Fruit fly (Drosophila melanogaster): Measurements from ENCODE around the gene ss.

- TF ChIP-seq ey (GFP tag; optimal IDR thresholded peaks at IDR 0.05) (no peak), psq (GFP tag; optimal IDR thresholded peaks at IDR 0.05) (no peak), usp (GFP tag; optimal IDR thresholded peaks at IDR 0.05) (no peak), foxo (GFP tag; optimal IDR thresholded peaks at IDR 0.05) (no peak), OdsH (GFP tag; optimal IDR thresholded peaks at IDR 0.05) (no peak), Myc (optimal IDR thresholded peaks at IDR 0.05) (no peak), Jra (GFP tag; optimal IDR thresholded peaks at IDR 0.05) (no peak), Dfd (GFP tag; optimal IDR thresholded peaks at IDR 0.05) (no peak), pan (optimal IDR thresholded peaks at IDR 0.05) (no peak)
Observed at dm6 chr3R:16329797-16330196, 73.7 kb downstream of the ss start.
